Worm (Caenorhabditis elegans) whole organism, young adult: ENCODE results near the gene dmd-8.
A peak's percentile ranks its signal among the peaks of the same experiment; 100 is the strongest.

Experiments used
- B0019.2 ChIP-seq: fragments of 200-800 bp; sonication (Bioruptor generic); conservative IDR thresholded peaks from 2 replicates; pipeline ENCODE4 v1.3.6; 2022; ENCODE audit warnings: missing genetic modification reagents, missing genetic modification characterization, missing compliant biosample characterization
- B0261.1 ChIP-seq: sonication (generic microtip); optimal IDR thresholded peaks from 2 replicates; lab custom pipeline; 2016; ENCODE audit warnings: mild to moderate bottlenecking, missing genetic modification characterization, moderate library complexity, missing compliant biosample characterization
- C06A6.2 ChIP-seq: fragments of 200-800 bp; sonication (Bioruptor generic); conservative IDR thresholded peaks from 2 replicates; pipeline ENCODE4 v1.3.6; 2022; ENCODE audit warnings: missing genetic modification characterization, missing compliant biosample characterization
- C17E4.6 ChIP-seq: fragments of 200-800 bp; sonication (Bioruptor generic); IDR thresholded peaks from 2 replicates; pipeline ENCODE4 v1.3.6; 2022; ENCODE audit warnings: missing genetic modification reagents, missing genetic modification characterization, missing compliant biosample characterization
- D2030.7 ChIP-seq: fragments of 200-800 bp; sonication (Bioruptor generic); IDR thresholded peaks from 2 replicates; pipeline ENCODE4 v1.3.6; 2022; ENCODE audit warnings: missing genetic modification reagents, missing genetic modification characterization, missing compliant biosample characterization
- F23B12.7 ChIP-seq: sonication (generic microtip); optimal IDR thresholded peaks from 2 replicates; lab custom pipeline; 2017; ENCODE audit warnings: missing genetic modification characterization, mild to moderate bottlenecking, missing compliant biosample characterization, antibody characterized with exemption, moderate library complexity; ENCODE audit not compliant: insufficient read depth
- F37B4.10 ChIP-seq: fragments of 200-800 bp; sonication (Bioruptor generic); IDR thresholded peaks from 2 replicates; pipeline ENCODE4 v1.3.6; 2022; ENCODE audit warnings: missing genetic modification characterization, missing compliant biosample characterization
- F57A8.1 ChIP-seq: fragments of 200-800 bp; sonication (Bioruptor generic); optimal IDR thresholded peaks from 2 replicates; lab custom pipeline; 2018; ENCODE audit warnings: mild to moderate bottlenecking, missing genetic modification characterization, moderate library complexity, missing compliant biosample characterization
- Y56A3A.18 ChIP-seq: fragments of 200-800 bp; sonication (Bioruptor generic); IDR thresholded peaks from 2 replicates; pipeline ENCODE4 v1.3.6; 2022; ENCODE audit warnings: missing genetic modification reagents, missing genetic modification characterization, missing compliant biosample characterization
- Y95B8A.8 ChIP-seq: fragments of 200-800 bp; sonication (Bioruptor generic); IDR thresholded peaks from 2 replicates; pipeline ENCODE4 v1.3.6; 2022; ENCODE audit warnings: missing genetic modification reagents, missing genetic modification characterization, missing compliant biosample characterization
- bed-2 ChIP-seq: fragments of 200-800 bp; sonication (Bioruptor generic); IDR thresholded peaks from 2 replicates; pipeline ENCODE4 v1.3.6; 2022; ENCODE audit warnings: missing genetic modification reagents, missing genetic modification characterization, missing compliant biosample characterization
- ccch-3 ChIP-seq: fragments of 200-800 bp; sonication (Bioruptor generic); optimal IDR thresholded peaks from 2 replicates; lab custom pipeline; 2018; ENCODE audit warnings: mild to moderate bottlenecking, missing genetic modification characterization, missing compliant biosample characterization
- cebp-1 ChIP-seq, 2 experiments: fragments of 200-800 bp in 1 of 2; sonication (Bioruptor generic) in 1 of 2; sonication (generic microtip) in 1 of 2; IDR thresholded peaks in 1 of 2; optimal IDR thresholded peaks in 1 of 2; 2 replicates each; pipeline versions ENCODE4 v1.3.6 to Lab custom; 2017 to 2022; ENCODE audit warnings: missing compliant biosample characterization in 2 of 2, missing genetic modification characterization in 2 of 2, mild to moderate bottlenecking in 1 of 2, missing genetic modification reagents in 1 of 2, moderate library complexity in 1 of 2
- egl-18 ChIP-seq: fragments of 200-800 bp; sonication (Bioruptor generic); IDR thresholded peaks from 2 replicates; pipeline ENCODE4 v1.3.6; 2022; ENCODE audit warnings: missing genetic modification reagents, missing genetic modification characterization, missing compliant biosample characterization
- egrh-3 ChIP-seq: fragments of 200-800 bp; sonication (Bioruptor generic); IDR thresholded peaks from 2 replicates; pipeline ENCODE4 v1.3.6; 2022; ENCODE audit warnings: missing genetic modification reagents, missing genetic modification characterization, missing compliant biosample characterization
- ets-4 ChIP-seq: fragments of 200-800 bp; sonication (Bioruptor generic); optimal IDR thresholded peaks from 2 replicates; lab custom pipeline; 2018; ENCODE audit warnings: mild to moderate bottlenecking, missing genetic modification characterization, missing compliant biosample characterization
- hmg-1.2 ChIP-seq: fragments of 200-800 bp; sonication (Bioruptor generic); IDR thresholded peaks from 2 replicates; pipeline ENCODE4 v1.3.6; 2022; ENCODE audit warnings: missing genetic modification reagents, missing genetic modification characterization, missing compliant biosample characterization
- lin-26 ChIP-seq: fragments of 200-800 bp; sonication (Bioruptor generic); IDR thresholded peaks from 2 replicates; pipeline ENCODE4 v1.3.6; 2022; ENCODE audit warnings: missing genetic modification reagents, missing genetic modification characterization, missing compliant biosample characterization
- lin-35 ChIP-seq, 3 experiments: fragments of 150-350 bp in 2 of 3; sonication (generic microtip) in 1 of 3; optimal IDR thresholded peaks; 2 replicates each; lab custom pipeline; 2014 to 2018; ENCODE audit warnings: missing biosample characterization in 3 of 3, missing genetic modification characterization in 3 of 3, missing genetic modification reagents in 3 of 3
- lin-40 ChIP-seq: sonication (generic microtip); optimal IDR thresholded peaks from 2 replicates; lab custom pipeline; 2016; ENCODE audit warnings: missing genetic modification characterization, mild to moderate bottlenecking, missing compliant biosample characterization, missing genotype, missing genetic modification reagents
- lsl-1 ChIP-seq: fragments of 200-800 bp; sonication (Bioruptor generic); optimal IDR thresholded peaks from 2 replicates; lab custom pipeline; 2018; ENCODE audit warnings: mild to moderate bottlenecking, missing genetic modification characterization, moderate library complexity, missing compliant biosample characterization
- madf-6 ChIP-seq: fragments of 200-800 bp; sonication (Bioruptor generic); IDR thresholded peaks from 2 replicates; pipeline ENCODE4 v1.3.6; 2022; ENCODE audit warnings: missing genetic modification reagents, missing genetic modification characterization, missing compliant biosample characterization
- mes-4 ChIP-seq: sonication (generic microtip); optimal IDR thresholded peaks from 2 replicates; lab custom pipeline; 2016; ENCODE audit warnings: missing genotype, missing genetic modification characterization, missing compliant biosample characterization
- mxl-1 ChIP-seq: sonication (generic microtip); optimal IDR thresholded peaks from 2 replicates; lab custom pipeline; 2016; ENCODE audit warnings: missing genetic modification characterization, missing compliant biosample characterization
- nfya-2 ChIP-seq: fragments of 200-800 bp; sonication (Bioruptor generic); IDR thresholded peaks from 2 replicates; pipeline ENCODE4 v1.3.6; 2022; ENCODE audit warnings: missing genetic modification reagents, missing genetic modification characterization, missing compliant biosample characterization
- nfyb-1 ChIP-seq: fragments of 200-800 bp; sonication (Bioruptor generic); IDR thresholded peaks from 2 replicates; pipeline ENCODE4 v1.3.6; 2022; ENCODE audit warnings: missing genetic modification reagents, missing genetic modification characterization, missing compliant biosample characterization
- nhr-27 ChIP-seq: fragments of 200-800 bp; sonication (Bioruptor generic); optimal IDR thresholded peaks from 2 replicates; lab custom pipeline; 2018; ENCODE audit warnings: mild to moderate bottlenecking, missing genetic modification characterization, moderate library complexity, missing compliant biosample characterization
- rec-8 ChIP-seq, 2 experiments: sonication (generic microtip); optimal IDR thresholded peaks; 2 replicates each; lab custom pipeline; 2016; ENCODE audit warnings: mild to moderate bottlenecking in 2 of 2, missing genetic modification characterization in 2 of 2, missing genetic modification reagents in 2 of 2, missing genotype in 2 of 2, missing biosample characterization in 1 of 2, missing compliant biosample characterization in 1 of 2, moderate library complexity in 1 of 2
- snpc-1.1 ChIP-seq: sonication (generic microtip); optimal IDR thresholded peaks from 2 replicates; lab custom pipeline; 2017; ENCODE audit warnings: missing genetic modification characterization, mild to moderate bottlenecking, missing compliant biosample characterization, antibody characterized with exemption, moderate library complexity, missing genotype, missing genetic modification reagents; ENCODE audit not compliant: insufficient read depth
- snpc-3.4 ChIP-seq: sonication (generic microtip); optimal IDR thresholded peaks from 2 replicates; lab custom pipeline; 2017; ENCODE audit warnings: missing genetic modification characterization, mild to moderate bottlenecking, missing compliant biosample characterization, antibody characterized with exemption, moderate library complexity, missing genotype, missing genetic modification reagents
- snpc-4 ChIP-seq, 5 experiments: fragments of 150-350 bp in 1 of 5; sonication (generic microtip) in 4 of 5; optimal IDR thresholded peaks; 2 replicates each; lab custom pipeline; 2014 to 2018; ENCODE audit warnings: missing genetic modification characterization in 5 of 5, missing biosample characterization in 3 of 5, antibody characterized with exemption in 2 of 5, mild to moderate bottlenecking in 2 of 5, missing compliant biosample characterization in 2 of 5, missing genotype in 2 of 5, moderate library complexity in 2 of 5, missing genetic modification reagents in 1 of 5
- tbx-9 ChIP-seq: sonication (generic microtip); optimal IDR thresholded peaks from 2 replicates; lab custom pipeline; 2016; ENCODE audit warnings: borderline replicate concordance, missing genetic modification characterization, inconsistent platforms, missing compliant biosample characterization
- unc-130 ChIP-seq: sonication (generic microtip); optimal IDR thresholded peaks from 2 replicates; lab custom pipeline; 2016; ENCODE audit warnings: missing genetic modification reagents, missing genetic modification characterization, missing compliant biosample characterization
- zfh-2 ChIP-seq: fragments of 200-800 bp; sonication (Bioruptor generic); conservative IDR thresholded peaks from 2 replicates; pipeline ENCODE4 v1.3.6; 2022; ENCODE audit warnings: missing genetic modification reagents, missing genetic modification characterization, missing compliant biosample characterization
- zim-3 ChIP-seq: sonication (generic microtip); optimal IDR thresholded peaks from 2 replicates; lab custom pipeline; 2017; ENCODE audit warnings: mild to moderate bottlenecking, missing genetic modification characterization, moderate library complexity, missing compliant biosample characterization
- ztf-25 ChIP-seq: fragments of 200-800 bp; sonication (Bioruptor generic); IDR thresholded peaks from 2 replicates; pipeline ENCODE4 v1.3.6; 2022; ENCODE audit warnings: missing genetic modification reagents, missing genetic modification characterization, missing compliant biosample characterization
- ztf-28 ChIP-seq: fragments of 200-800 bp; sonication (Bioruptor generic); IDR thresholded peaks from 2 replicates; pipeline ENCODE4 v1.3.6; 2022; ENCODE audit warnings: missing genetic modification reagents, missing genetic modification characterization, missing compliant biosample characterization
- ztf-3 ChIP-seq: fragments of 200-800 bp; sonication (Bioruptor generic); optimal IDR thresholded peaks from 2 replicates; lab custom pipeline; 2018; ENCODE audit warnings: mild to moderate bottlenecking, missing genetic modification characterization, missing compliant biosample characterization

The dmd-8 gene

ce11 chrV:380186-380585, 43.9 kb upstream of the dmd-8 start, which contains the start of gene mltn-8:
Gene mltn-8 (minus strand): TSS chrV:380286.
- TF ChIP-seq D2030.7 (GFP tag; lab: Robert Waterston, UW) (no peak), lin-26 (no peak), mes-4 (tag; lab: Kevin White, UChicago) (no peak), ztf-25 (no peak), ets-4 (GFP tag; lab: Kevin White, UChicago) (no peak), snpc-1.1 (tag; lab: Kevin White, UChicago) (no peak), B0019.2 (no peak), hmg-1.2 (no peak), lsl-1 (no peak)

DNA sequence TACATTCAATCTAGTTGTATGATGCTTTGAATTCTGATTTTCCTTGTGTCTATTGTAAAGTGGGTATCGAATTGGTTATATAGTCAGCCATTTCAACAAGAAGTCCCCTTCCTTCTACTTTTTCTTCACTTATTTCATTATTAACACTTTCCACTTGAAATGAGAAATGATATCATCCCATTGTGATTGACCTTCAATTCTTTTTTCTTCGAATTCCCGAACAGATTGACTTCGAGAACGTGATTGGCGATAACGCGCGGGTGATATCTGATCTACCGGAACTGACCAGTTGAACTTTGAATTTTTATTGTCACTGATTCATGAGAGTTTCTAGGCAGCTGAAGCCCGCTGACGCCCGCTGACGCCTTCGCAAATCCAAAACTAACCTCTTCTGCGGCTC, 42.0 kb upstream of the dmd-8 start:
- no peak for TF ChIP-seq F57A8.1 (GFP tag; lab: Kevin White, UChicago)
- TF ChIP-seq nfyb-1, result no peak
- no peak for TF ChIP-seq lin-35 (GFP tag; optimal IDR thresholded peaks at IDR 0.05; lab: Kevin White, UChicago)
- TF ChIP-seq egl-18, result 0 out of 2 replicates have a peak, but pooled peaks have one; percentile 17
- no peak for TF ChIP-seq bed-2
- TF ChIP-seq snpc-3.4, result no peak
- no peak for TF ChIP-seq madf-6 (GFP tag; lab: Robert Waterston, UW)
- TF ChIP-seq C17E4.6 (GFP tag; lab: Robert Waterston, UW), result no peak
- no peak for TF ChIP-seq lin-40 (tag; lab: Kevin White, UChicago)
- TF ChIP-seq C06A6.2, result peak; percentile 40; the same call in 1 of the 2 replicates
- no peak for TF ChIP-seq cebp-1 (GFP tag; IDR thresholded peaks at IDR 0.05; lab: Robert Waterston, UW)
- TF ChIP-seq cebp-1 (tag; optimal IDR thresholded peaks at IDR 0.05; lab: Kevin White, UChicago), result no peak
- no peak for TF ChIP-seq snpc-4 (GFP tag; optimal IDR thresholded peaks at IDR 0.05; lab: Kevin White, UChicago)
- no peak for TF ChIP-seq snpc-4 (tag; optimal IDR thresholded peaks at IDR 0.05; lab: Kevin White, UChicago)

ce11 chrV:376790-377189, 40.5 kb upstream of the dmd-8 start:
- no peak for TF ChIP-seq rec-8 (tag; optimal IDR thresholded peaks at IDR 0.05; lab: Kevin White, UChicago)
- no peak for TF ChIP-seq ztf-3 (GFP tag; lab: Kevin White, UChicago)
- no peak for TF ChIP-seq nfya-2
- TF ChIP-seq Y95B8A.8 (GFP tag; lab: Robert Waterston, UW), result no peak
- no peak for TF ChIP-seq Y56A3A.18
- no peak for TF ChIP-seq zim-3
- TF ChIP-seq nhr-27 (tag; lab: Kevin White, UChicago), result no peak
- TF ChIP-seq unc-130, result no peak
- TF ChIP-seq F37B4.10 (GFP tag; lab: Robert Waterston, UW), result no peak
- TF ChIP-seq ccch-3 (GFP tag; lab: Kevin White, UChicago), result no peak

ce11 chrV:373192-373591, 36.9 kb upstream of the dmd-8 start:
- TF ChIP-seq ztf-3 (GFP tag; lab: Kevin White, UChicago), result no peak
- no peak for TF ChIP-seq tbx-9
- TF ChIP-seq ztf-28 (GFP tag; lab: Robert Waterston, UW), result no peak
- TF ChIP-seq hmg-1.2, result no peak
- TF ChIP-seq bed-2, result no peak
- no peak for TF ChIP-seq mxl-1
- peak; percentile 80 for TF ChIP-seq zfh-2 (GFP tag; lab: Robert Waterston, UW)
- no peak for TF ChIP-seq F23B12.7 (tag; lab: Kevin White, UChicago)
- 0 out of 2 replicates have a peak, but pooled peaks have one; percentile 17 for TF ChIP-seq egrh-3 (GFP tag; lab: Robert Waterston, UW)
- no peak for TF ChIP-seq B0261.1
